Worm (Caenorhabditis elegans) whole organism, L4 larva: Measurements from ENCODE around the gene cest-8.

Experiments used
- aha-1 ChIP-seq: fragments of 150-350 bp; peaks from one replicate; lab custom pipeline; 2014; ENCODE audit warnings: missing biosample characterization, missing genetic modification characterization
- aly-2 ChIP-seq: sonication (generic microtip); optimal IDR thresholded peaks from 2 replicates; lab custom pipeline; 2018; ENCODE audit warnings: missing biosample characterization, missing genetic modification characterization
- ama-1 ChIP-seq: fragments of 150-350 bp; optimal IDR thresholded peaks from 2 replicates; lab custom pipeline; 2014; ENCODE audit warnings: inconsistent platforms, mixed read lengths
- ces-1 ChIP-seq: fragments of 150-350 bp; sonication (generic microtip); optimal IDR thresholded peaks from 4 replicates; lab custom pipeline; 2014; ENCODE audit warnings: missing biosample characterization, missing genetic modification reagents, missing genetic modification characterization
- mdl-1 ChIP-seq, 2 experiments: fragments of 150-350 bp in 1 of 2; sonication (generic microtip) in 1 of 2; optimal IDR thresholded peaks; 2 replicates each; lab custom pipeline; 2014 to 2017; ENCODE audit warnings: missing biosample characterization in 2 of 2, missing genetic modification characterization in 2 of 2
- pqm-1 ChIP-seq: sonication (generic microtip); optimal IDR thresholded peaks from 2 replicates; lab custom pipeline; 2017; ENCODE audit warnings: missing biosample characterization, missing genetic modification characterization
- zag-1 ChIP-seq: fragments of 150-350 bp; optimal IDR thresholded peaks from 2 replicates; lab custom pipeline; 2014; ENCODE audit warnings: missing biosample characterization, missing genetic modification characterization
- ztf-11 ChIP-seq: fragments of 150-350 bp; optimal IDR thresholded peaks from 2 replicates; lab custom pipeline; 2014; ENCODE audit warnings: missing biosample characterization, missing genetic modification characterization

ce11 chrX:12260381-12260931 lies 41.0 kb downstream of the cest-8 start, which contains the start of gene E01G6.1:
- TF ChIP-seq zag-1: no peak
- no peak for TF ChIP-seq aly-2 (tag; lab: Kevin White, UChicago)
- no peak for TF ChIP-seq ztf-11 (tag; lab: Kevin White, UChicago)
- TF ChIP-seq ces-1 (GFP tag; lab: Kevin White, UChicago): no peak
- no peak for TF ChIP-seq pqm-1 (tag; lab: Kevin White, UChicago)
- TF ChIP-seq mdl-1 (tag; optimal IDR thresholded peaks at IDR 0.05; lab: Kevin White, UChicago): no peak
- no peak for TF ChIP-seq aha-1 (tag; lab: Kevin White, UChicago)
- TF ChIP-seq ama-1 (lab: Kevin White, UChicago): no peak
